Worm (Caenorhabditis elegans): Measurements from ENCODE around the gene srx-63.

The srx-63 gene

DNA sequence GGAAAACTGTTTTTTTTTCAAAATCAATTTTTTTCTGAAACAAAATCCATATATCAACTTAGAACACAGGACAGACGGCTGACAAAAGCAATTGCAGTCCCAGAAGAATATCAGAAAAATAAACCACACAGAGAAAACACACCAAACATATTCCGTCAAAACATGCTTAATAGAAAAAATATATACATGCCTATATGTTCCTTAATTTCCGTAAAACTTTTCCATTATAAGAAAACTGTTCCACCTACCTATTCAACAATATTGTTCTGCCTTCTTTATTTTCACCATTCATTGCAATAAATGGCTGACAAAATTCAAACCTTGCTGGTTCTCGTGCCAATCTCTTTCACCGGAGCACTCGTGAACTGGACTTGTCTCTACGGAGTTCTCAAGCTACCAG is at the start of gene srx-63:
Gene srx-63, plus strand, starts transcription at position 301 of the 400 bp plus-strand sequence.
- TF ChIP-seq pqm-1 (tag; optimal IDR thresholded peaks at IDR 0.05) = no peak
- TF ChIP-seq hmg-11 (tag; optimal IDR thresholded peaks at IDR 0.05) = no peak
- no peak for TF ChIP-seq nhr-67 (tag; optimal IDR thresholded peaks at IDR 0.05)
- no peak for TF ChIP-seq lsy-12 (tag; optimal IDR thresholded peaks at IDR 0.05)
- no peak for TF ChIP-seq nhr-43 (tag; optimal IDR thresholded peaks at IDR 0.05; ENCODE audit: poor library complexity, severe bottlenecking)
- no peak for TF ChIP-seq egl-5 (tag; optimal IDR thresholded peaks at IDR 0.05)
- TF ChIP-seq nhr-76 (tag; optimal IDR thresholded peaks at IDR 0.05) = no peak
- TF ChIP-seq ceh-82 (tag; optimal IDR thresholded peaks at IDR 0.05) = no peak
- no peak for TF ChIP-seq lin-39 (tag; optimal IDR thresholded peaks at IDR 0.05)
- no peak for TF ChIP-seq fkh-10 (GFP tag; optimal IDR thresholded peaks at IDR 0.05)
- no peak for TF ChIP-seq ceh-16 (tag; optimal IDR thresholded peaks at IDR 0.05)
- no peak for TF ChIP-seq nhr-237 (tag; optimal IDR thresholded peaks at IDR 0.05)
- no peak for TF ChIP-seq ceh-9 (tag; optimal IDR thresholded peaks at IDR 0.05)
- no peak for TF ChIP-seq ZK546.5 (tag; optimal IDR thresholded peaks at IDR 0.05)
- TF ChIP-seq nhr-12 (tag; optimal IDR thresholded peaks at IDR 0.05) = no peak

DNA sequence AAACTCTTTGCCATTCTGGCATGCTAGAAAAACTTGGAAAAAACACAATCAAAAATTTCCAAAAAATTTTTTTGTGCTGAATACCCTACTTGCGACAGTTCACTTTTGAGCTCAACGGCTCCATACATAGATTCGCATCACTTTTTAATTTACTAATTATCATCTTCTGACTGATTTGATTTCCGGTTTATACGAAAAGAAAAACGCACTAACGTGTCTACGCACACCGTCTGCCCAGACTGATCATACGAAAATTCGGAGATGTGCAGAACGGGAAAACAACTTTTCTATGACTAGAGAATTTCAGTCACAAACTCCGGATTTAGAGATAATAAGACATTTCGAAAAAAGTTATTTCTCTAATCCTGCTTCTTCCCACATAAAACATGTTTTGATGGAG is 46.9 kb upstream of the srx-63 start:
- TF ChIP-seq nhr-76 (tag; optimal IDR thresholded peaks at IDR 0.05) (no peak), tbx-2 (tag; optimal IDR thresholded peaks at IDR 0.05) (no peak), nhr-23 (tag; optimal IDR thresholded peaks at IDR 0.05) (no peak), lin-15B (tag; optimal IDR thresholded peaks at IDR 0.05) (no peak), R02D3.7 (tag; optimal IDR thresholded peaks at IDR 0.05) (no peak), ceh-16 (tag; optimal IDR thresholded peaks at IDR 0.05) (no peak), egl-27 (tag; optimal IDR thresholded peaks at IDR 0.05) (no peak)

DNA sequence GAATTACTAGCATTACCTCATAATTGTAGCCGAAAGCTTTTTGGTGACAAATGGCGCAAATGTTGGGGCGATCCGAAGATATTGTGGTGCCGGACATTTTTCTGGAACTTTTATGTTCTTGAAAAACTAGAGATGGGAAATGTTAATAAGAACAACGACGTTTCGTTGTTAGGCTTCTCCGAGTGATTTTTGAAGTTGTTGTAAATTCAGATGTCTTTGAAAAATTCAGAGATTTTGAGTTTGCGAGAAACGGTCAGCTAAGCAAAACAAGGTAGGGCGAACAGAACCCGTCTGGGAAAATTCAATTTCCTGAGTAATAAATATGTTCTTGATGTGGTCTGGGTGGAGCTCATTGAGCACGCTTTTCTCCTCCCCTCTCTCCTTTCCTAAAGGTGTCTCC is 45.3 kb upstream of the srx-63 start, which contains the start of gene nhr-124:
Gene nhr-124, minus strand, starts transcription at position 101 of the 400 bp plus-strand sequence.
- TF ChIP-seq nhr-11 (tag; optimal IDR thresholded peaks at IDR 0.05) (no peak), nhr-43 (tag; optimal IDR thresholded peaks at IDR 0.05; ENCODE audit: poor library complexity, severe bottlenecking) (no peak), hmg-11 (tag; optimal IDR thresholded peaks at IDR 0.05) (no peak), R02D3.7 (tag; optimal IDR thresholded peaks at IDR 0.05) (no peak)

DNA sequence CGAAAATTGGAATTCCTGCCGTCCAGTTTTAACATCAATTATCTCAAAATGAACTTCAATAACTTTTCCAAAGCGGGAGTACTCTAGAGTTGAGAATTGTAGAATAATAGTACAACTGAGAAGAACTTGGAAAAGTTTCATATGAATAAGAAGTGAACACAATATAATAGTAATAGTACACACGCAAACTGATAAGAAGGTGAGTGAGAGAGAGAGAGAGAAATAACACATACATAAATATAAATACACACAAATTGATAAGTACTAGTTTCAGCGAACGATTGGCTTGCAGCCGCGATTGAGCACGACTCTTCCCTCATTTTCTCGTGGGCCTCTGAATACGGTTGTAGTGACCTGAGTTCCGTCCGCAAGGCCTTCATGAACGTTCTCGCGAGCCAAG is 42.3 kb upstream of the srx-63 start, which contains the start of gene C17E7.13:
Gene C17E7.13, minus strand, starts transcription at position 176 of the 400 bp plus-strand sequence.
- no peak for TF ChIP-seq unc-62 (GFP tag; optimal IDR thresholded peaks at IDR 0.05)
- peak; percentile 14 for TF ChIP-seq pqm-1 (tag; optimal IDR thresholded peaks at IDR 0.05)
- no peak for TF ChIP-seq elt-3 (tag; optimal IDR thresholded peaks at IDR 0.05)
- peak; percentile 25 for TF ChIP-seq elt-2 (tag; optimal IDR thresholded peaks at IDR 0.05)

DNA sequence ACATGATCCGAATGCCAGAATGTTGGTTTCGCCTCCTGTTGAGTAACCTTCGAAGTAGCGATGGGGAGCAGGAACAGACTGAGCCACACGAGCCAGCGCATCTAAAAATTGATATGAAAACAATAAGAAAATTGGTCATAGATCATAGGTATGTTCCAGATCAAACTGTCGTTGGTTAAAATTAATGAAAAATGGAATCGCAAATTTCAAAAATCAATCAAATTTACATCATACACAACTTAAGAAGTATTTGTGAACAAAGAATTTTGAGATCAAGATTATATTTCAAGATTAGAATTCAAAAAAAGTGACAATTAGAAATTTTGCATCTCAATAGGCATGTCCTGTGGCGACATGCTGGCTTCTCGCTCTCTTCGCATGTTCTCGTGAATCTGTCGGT is 40.7 kb upstream of the srx-63 start, which contains the start of gene C17E7.9:
Gene C17E7.9, minus strand, starts transcription at position 101 of the 400 bp plus-strand sequence.
- TF ChIP-seq ceh-9 (tag; optimal IDR thresholded peaks at IDR 0.05) (no peak), elt-2 (tag; optimal IDR thresholded peaks at IDR 0.05) (no peak), unc-62 (GFP tag; optimal IDR thresholded peaks at IDR 0.05) (no peak), mml-1 (tag; optimal IDR thresholded peaks at IDR 0.05) (no peak), jun-1 (tag; optimal IDR thresholded peaks at IDR 0.05) (no peak), ceh-82 (tag; optimal IDR thresholded peaks at IDR 0.05) (no peak), nhr-77 (tag; optimal IDR thresholded peaks at IDR 0.05) (no peak), ZK546.5 (tag; optimal IDR thresholded peaks at IDR 0.05) (no peak), fkh-10 (GFP tag; optimal IDR thresholded peaks at IDR 0.05) (no peak), tbx-2 (tag; optimal IDR thresholded peaks at IDR 0.05) (no peak), snpc-4 (tag; optimal IDR thresholded peaks at IDR 0.05) (no peak), lin-39 (tag; optimal IDR thresholded peaks at IDR 0.05) (no peak)

DNA sequence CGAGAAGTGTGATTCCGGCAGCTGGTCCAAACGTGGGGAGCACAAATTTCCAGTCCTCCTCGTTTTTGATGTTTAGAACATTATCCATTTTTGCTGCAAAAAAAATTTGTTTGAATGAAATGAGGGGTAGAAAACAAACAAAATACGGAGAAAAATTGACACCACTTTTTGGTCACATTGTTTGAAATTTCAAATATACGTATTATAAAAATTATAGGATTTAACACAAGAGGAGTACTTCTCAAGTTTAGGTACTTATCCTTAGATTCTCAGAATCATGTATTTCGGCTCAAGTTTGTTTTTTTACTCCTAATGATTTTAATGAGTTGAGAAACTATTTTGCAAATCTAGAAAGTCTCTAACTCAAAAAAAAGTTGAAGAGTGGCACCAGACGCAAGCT is 39.5 kb upstream of the srx-63 start, which contains the start of gene C17E7.12:
Gene C17E7.12, minus strand, starts transcription at position 101 of the 400 bp plus-strand sequence.
- TF ChIP-seq pha-4 (tag; optimal IDR thresholded peaks at IDR 0.05) (no peak), daf-12 (tag; optimal IDR thresholded peaks at IDR 0.05) (no peak), unc-39 (tag; optimal IDR thresholded peaks at IDR 0.05) (no peak), hmg-11 (tag; optimal IDR thresholded peaks at IDR 0.05) (no peak), pqm-1 (tag; optimal IDR thresholded peaks at IDR 0.05) (no peak), egl-27 (tag; optimal IDR thresholded peaks at IDR 0.05) (no peak)
